Fruit fly (Drosophila melanogaster): ENCODE data around the gene Edem1.

Gene Edem1

DNA sequence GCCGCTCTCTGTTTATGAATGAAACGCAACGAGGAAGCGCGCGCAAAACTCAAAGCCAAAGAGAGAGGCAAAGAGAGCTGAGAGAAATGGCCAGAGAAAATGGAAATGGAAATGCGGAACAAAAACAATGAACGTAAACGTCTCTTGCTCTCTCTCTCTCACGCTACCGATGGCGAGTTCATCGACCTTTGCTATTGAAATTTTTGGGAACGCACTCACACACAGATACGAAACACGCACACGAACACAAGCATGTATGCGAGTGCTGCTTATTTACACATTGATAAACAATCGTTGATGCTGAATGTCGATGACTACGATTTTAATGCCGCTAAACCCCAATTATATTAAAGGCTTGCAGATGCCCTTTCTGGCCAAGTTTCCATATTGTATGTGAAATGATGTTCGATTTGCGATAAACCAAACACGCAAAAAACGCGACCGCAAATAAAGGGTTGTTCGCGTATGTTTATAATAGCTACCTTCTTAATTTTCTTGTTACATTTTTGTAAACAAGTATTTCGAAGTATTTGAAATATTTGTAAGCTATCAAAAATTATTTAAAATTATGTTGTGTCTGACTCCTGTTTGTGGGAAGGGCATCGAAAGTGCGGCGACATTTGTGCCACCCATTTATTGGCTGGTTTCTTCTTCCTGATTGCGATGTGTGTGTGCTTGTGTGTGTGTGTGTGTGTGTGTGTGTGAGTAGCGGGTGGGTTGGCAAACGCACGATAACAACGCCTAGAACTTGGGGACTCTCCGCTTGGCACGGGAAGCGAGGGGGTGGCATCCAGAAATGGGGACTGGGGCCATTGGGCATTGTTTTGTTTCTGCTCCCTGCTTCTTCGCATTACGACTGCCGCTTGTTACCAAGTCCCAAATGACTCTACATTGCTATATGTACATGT lies 35.0 kb upstream of the Edem1 start (continued):
- TF ChIP-seq bab2 (GFP tag; optimal IDR thresholded peaks at IDR 0.05) (peak; percentile 67), CG12769 (tag; optimal IDR thresholded peaks at IDR 0.05) (peak; percentile 47), CG7786 (GFP tag; optimal IDR thresholded peaks at IDR 0.05) (peak; percentile 64), Bdp1 (GFP tag; optimal IDR thresholded peaks at IDR 0.05) (no peak), YL-1 (GFP tag; optimal IDR thresholded peaks at IDR 0.05) (no peak), CrebB (tag; optimal IDR thresholded peaks at IDR 0.05) (peak; percentile 34), Xrp1 (GFP tag; IDR thresholded peaks at IDR 0.05) (peak; percentile 65), emc (GFP tag; optimal IDR thresholded peaks at IDR 0.05) (peak; percentile 36), CG4730 (GFP tag; IDR thresholded peaks at IDR 0.05) (no peak), onecut (GFP tag; IDR thresholded peaks at IDR 0.05) (peak; percentile 15), Fer2 (tag; optimal IDR thresholded peaks at IDR 0.05) (no peak), CG17359 (tag; optimal IDR thresholded peaks at IDR 0.05) (peak; percentile 65), B-H1 (GFP tag; IDR thresholded peaks at IDR 0.05) (0 out of 3 replicates have a peak, but pooled peaks have one; percentile 10), pum (GFP tag; optimal IDR thresholded peaks at IDR 0.05) (peak; percentile 60), gcm (GFP tag; optimal IDR thresholded peaks at IDR 0.05) (peak; percentile 54), CG17802 (tag; optimal IDR thresholded peaks at IDR 0.05) (peak; percentile 52), crp (GFP tag; optimal IDR thresholded peaks at IDR 0.05) (peak in 1 of 2 experiments; percentile 38), dmrt99B (tag; optimal IDR thresholded peaks at IDR 0.05) (peak; percentile 83), gfzf (GFP tag; optimal IDR thresholded peaks at IDR 0.05) (no peak), Dek (tag; optimal IDR thresholded peaks at IDR 0.05) (peak; percentile 68), CG3726 (GFP tag; IDR thresholded peaks at IDR 0.05) (no peak), fd64A (GFP tag; optimal IDR thresholded peaks at IDR 0.05) (peak; percentile 48), CG8281 (tag; optimal IDR thresholded peaks at IDR 0.05) (peak; percentile 32), grau (tag; optimal IDR thresholded peaks at IDR 0.05) (peak; percentile 82), fru (optimal IDR thresholded peaks at IDR 0.05) (no peak), wdn (GFP tag; IDR thresholded peaks at IDR 0.05) (peak; percentile 43; the same call in 1 of the 2 replicates), CG13775 (GFP tag; optimal IDR thresholded peaks at IDR 0.05) (peak; percentile 50), CG30020 (tag; optimal IDR thresholded peaks at IDR 0.05) (peak; percentile 9), maf-S (GFP tag; optimal IDR thresholded peaks at IDR 0.05) (peak; percentile 44), CG1603 (tag; optimal IDR thresholded peaks at IDR 0.05) (peak; percentile 62), nom (GFP tag; optimal IDR thresholded peaks at IDR 0.05) (no peak), Adf1 (GFP tag; IDR thresholded peaks at IDR 0.05) (no peak), fd96Cb (tag; optimal IDR thresholded peaks at IDR 0.05) (peak; percentile 86), eve (GFP tag; optimal IDR thresholded peaks at IDR 0.05) (no peak), CG6254 (GFP tag; optimal IDR thresholded peaks at IDR 0.05) (peak; percentile 48), gem (tag; optimal IDR thresholded peaks at IDR 0.05) (peak; percentile 89), chif (GFP tag; optimal IDR thresholded peaks at IDR 0.05) (peak; percentile 62 to 64), pita (GFP tag; optimal IDR thresholded peaks at IDR 0.05) (no peak), C15 (GFP tag; IDR thresholded peaks at IDR 0.05) (no peak), mam (GFP tag; optimal IDR thresholded peaks at IDR 0.05) (peak; percentile 60), CG12391 (tag; optimal IDR thresholded peaks at IDR 0.05) (peak; percentile 81), Eip74EF (GFP tag; optimal IDR thresholded peaks at IDR 0.05) (peak in 1 of 2 experiments; percentile 82), h (optimal IDR thresholded peaks at IDR 0.05) (no peak), CG2678 (tag; optimal IDR thresholded peaks at IDR 0.05) (peak; percentile 86), org-1 (GFP tag; optimal IDR thresholded peaks at IDR 0.05) (peak; percentile 72), Dip2 (GFP tag; IDR thresholded peaks at IDR 0.05) (no peak), mirr (GFP tag; optimal IDR thresholded peaks at IDR 0.05) (no peak), wor (GFP tag; IDR thresholded peaks at IDR 0.05) (peak; percentile 59)
